Worm (Caenorhabditis elegans): ENCODE measurements around the gene clec-141.

Gene clec-141

ce11 chrII:5364516-5364915 lies 42.9 kb downstream of the clec-141 start:
- no peak for TF ChIP-seq mep-1 (tag; optimal IDR thresholded peaks at IDR 0.05)
- TF ChIP-seq nhr-77 (tag; optimal IDR thresholded peaks at IDR 0.05): no peak
- TF ChIP-seq lsy-2 (tag; optimal IDR thresholded peaks at IDR 0.05): no peak
- no peak for TF ChIP-seq nhr-85 (tag)
- no peak for TF ChIP-seq nhr-28 (tag; optimal IDR thresholded peaks at IDR 0.05)
- TF ChIP-seq pqm-1 (tag; optimal IDR thresholded peaks at IDR 0.05): no peak
- TF ChIP-seq unc-30 (tag; optimal IDR thresholded peaks at IDR 0.05): no peak
- TF ChIP-seq mdl-1 (tag; optimal IDR thresholded peaks at IDR 0.05): no peak
- TF ChIP-seq nhr-12 (tag; optimal IDR thresholded peaks at IDR 0.05): no peak
- no peak for TF ChIP-seq snu-23 (GFP tag; optimal IDR thresholded peaks at IDR 0.05)
- TF ChIP-seq alr-1 (tag; optimal IDR thresholded peaks at IDR 0.05; ENCODE audit: borderline replicate concordance): no peak
- TF ChIP-seq tlp-1 (tag; optimal IDR thresholded peaks at IDR 0.05): no peak
- no peak for TF ChIP-seq elt-2 (tag; optimal IDR thresholded peaks at IDR 0.05)
- no peak for TF ChIP-seq xbp-1 (tag; optimal IDR thresholded peaks at IDR 0.05)
- no peak for TF ChIP-seq blmp-1 (tag; optimal IDR thresholded peaks at IDR 0.05)

- no peak for TF ChIP-seq nhr-19 (GFP tag; conservative IDR thresholded peaks at IDR 0.05)
- no peak for TF ChIP-seq hlh-17 (GFP tag; optimal IDR thresholded peaks at IDR 0.05; ENCODE audit: borderline replicate concordance)
- no peak for TF ChIP-seq lsy-2 (tag; optimal IDR thresholded peaks at IDR 0.05)
- no peak for TF ChIP-seq nhr-237 (tag; optimal IDR thresholded peaks at IDR 0.05)
- no peak for TF ChIP-seq zip-4 (GFP tag; optimal IDR thresholded peaks at IDR 0.05)
Observed at ce11 chrII:5359252-5359651, 48.2 kb downstream of the clec-141 start, which contains the start of gene sec-6. Gene sec-6, plus strand, starts transcription at chrII:5359552.

DNA sequence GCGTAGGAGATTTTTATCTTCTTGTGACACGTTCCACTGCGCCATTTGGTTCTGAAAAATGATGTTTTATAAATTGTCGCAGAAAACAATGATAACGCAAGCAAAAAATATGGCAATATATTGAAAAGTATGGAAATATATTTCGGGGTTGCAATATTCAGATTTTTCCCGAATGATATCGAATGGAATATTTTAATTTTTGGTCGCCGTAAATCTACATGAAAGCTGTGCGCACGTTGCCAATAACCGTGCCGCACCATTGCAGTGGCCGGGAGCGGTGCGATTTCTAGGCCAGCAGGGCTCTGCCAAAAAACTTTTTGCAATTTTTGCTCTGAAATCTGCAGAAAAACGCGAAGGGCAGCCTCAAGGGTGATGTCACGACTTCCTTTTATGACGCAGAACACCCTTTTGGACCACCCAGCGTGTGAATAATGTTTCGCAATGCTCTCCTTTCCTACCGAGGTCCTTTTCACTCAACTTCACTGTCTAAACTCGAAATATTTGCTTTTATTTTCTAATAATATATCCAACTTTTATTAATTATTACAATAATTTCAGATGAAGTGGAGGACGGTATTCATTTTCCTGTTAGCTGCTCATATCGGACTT lies 49.2 kb downstream of the clec-141 start, which contains the start of the genes F09E5.11 and bmy-1:
F09E5.11 (minus strand) TSS at position 51 of the 609 bp plus-strand sequence.
bmy-1 (plus strand) TSS at position 559 of the 609 bp plus-strand sequence.
- TF ChIP-seq zip-4 (GFP tag; optimal IDR thresholded peaks at IDR 0.05) (peak; percentile 46), nhr-85 (tag) (peak; percentile 91), egl-13 (tag; optimal IDR thresholded peaks at IDR 0.05) (peak; percentile 87), mef-2 (tag; optimal IDR thresholded peaks at IDR 0.05) (no peak), lir-3 (tag; optimal IDR thresholded peaks at IDR 0.05; ENCODE audit: poor library complexity) (peak; percentile 95), efl-3 (GFP tag; optimal IDR thresholded peaks at IDR 0.05) (no peak), nhr-19 (GFP tag; conservative IDR thresholded peaks at IDR 0.05) (peak; percentile 85), nhr-76 (tag; optimal IDR thresholded peaks at IDR 0.05) (no peak), ets-5 (GFP tag; IDR thresholded peaks at IDR 0.05) (no peak), lsy-2 (tag; optimal IDR thresholded peaks at IDR 0.05) (peak; percentile 80 to 81), tbx-2 (tag; optimal IDR thresholded peaks at IDR 0.05) (peak; percentile 91), mep-1 (tag; optimal IDR thresholded peaks at IDR 0.05) (peak; percentile 71), F16B12.6 (tag; optimal IDR thresholded peaks at IDR 0.05) (peak; percentile 50), ceh-82 (tag; optimal IDR thresholded peaks at IDR 0.05) (peak; percentile 81 to 84 (median 82)), unc-86 (tag; optimal IDR thresholded peaks at IDR 0.05) (peak; percentile 85), alr-1 (tag; optimal IDR thresholded peaks at IDR 0.05; ENCODE audit: borderline replicate concordance) (no peak), egl-27 (tag; optimal IDR thresholded peaks at IDR 0.05) (no peak), ztf-4 (tag; optimal IDR thresholded peaks at IDR 0.05) (no peak), rnt-1 (tag; optimal IDR thresholded peaks at IDR 0.05) (peak; percentile 99), mab-9 (GFP tag; IDR thresholded peaks at IDR 0.05) (peak; percentile 53), sup-37 (GFP tag; optimal IDR thresholded peaks at IDR 0.05) (peak; percentile 44), xbp-1 (tag; optimal IDR thresholded peaks at IDR 0.05) (peak; percentile 85), skn-1 (tag; optimal IDR thresholded peaks at IDR 0.05) (peak; percentile 84), C16A3.4 (tag; optimal IDR thresholded peaks at IDR 0.05) (peak; percentile 89), irx-1 (tag; optimal IDR thresholded peaks at IDR 0.05) (peak; percentile 84), hpl-2 (GFP tag; optimal IDR thresholded peaks at IDR 0.05) (no peak), elt-2 (tag; optimal IDR thresholded peaks at IDR 0.05) (peak; percentile 79), efl-1 (optimal IDR thresholded peaks at IDR 0.05) (peak; percentile 81), efl-1 (GFP tag; optimal IDR thresholded peaks at IDR 0.05 in 1 of 2) (peak; percentile 73 to 98), nhr-11 (tag; optimal IDR thresholded peaks at IDR 0.05) (peak; percentile 16), ztf-11 (tag; optimal IDR thresholded peaks at IDR 0.05) (peak in 1 of 2 experiments; percentile 92), nhr-90 (tag; optimal IDR thresholded peaks at IDR 0.05; ENCODE audit: poor library complexity) (peak; percentile 82), ceh-90 (tag; optimal IDR thresholded peaks at IDR 0.05) (peak; percentile 85), isw-1 (GFP tag; IDR thresholded peaks at IDR 0.05) (peak; percentile 87), hlh-17 (GFP tag; optimal IDR thresholded peaks at IDR 0.05; ENCODE audit: borderline replicate concordance) (no peak), unc-130 (tag; optimal IDR thresholded peaks at IDR 0.05) (peak; percentile 64), pqm-1 (tag; optimal IDR thresholded peaks at IDR 0.05) (no peak), nhr-20 (tag; optimal IDR thresholded peaks at IDR 0.05) (peak; percentile 86), grh-1 (GFP tag; IDR thresholded peaks at IDR 0.05) (peak; percentile 66)

Data from whole organism, L1 larva.